Worm (Caenorhabditis elegans): ENCODE measurements around the gene E01G4.5.

The E01G4.5 gene

ce11 chrII:13447668-13448067, 24.5 kb upstream of the E01G4.5 start (continued):
- TF ChIP-seq arid-1 (GFP tag; conservative IDR thresholded peaks at IDR 0.05): no peak
- TF ChIP-seq mdl-1 (tag; optimal IDR thresholded peaks at IDR 0.05): peak in 1 of 2 experiments; percentile 76
- TF ChIP-seq hmg-1.1 (GFP tag; IDR thresholded peaks at IDR 0.05): peak; percentile 77
- peak; percentile 69 for TF ChIP-seq dpl-1 (GFP tag; optimal IDR thresholded peaks at IDR 0.05)
- TF ChIP-seq zfp-3 (GFP tag; conservative IDR thresholded peaks at IDR 0.05): no peak
- peak; percentile 55 to 92 for TF ChIP-seq lsy-2 (tag; optimal IDR thresholded peaks at IDR 0.05)
- no peak for TF ChIP-seq T20F7.1 (GFP tag; optimal IDR thresholded peaks at IDR 0.05)
- TF ChIP-seq vab-7 (GFP tag; IDR thresholded peaks at IDR 0.05): 0 out of 2 replicates have a peak, but pooled peaks have one; percentile 19
- TF ChIP-seq nhr-76 (tag; optimal IDR thresholded peaks at IDR 0.05): no peak
- TF ChIP-seq nhr-48 (tag; optimal IDR thresholded peaks at IDR 0.05): no peak
- TF ChIP-seq pqm-1 (tag; optimal IDR thresholded peaks at IDR 0.05): peak; percentile 43
- TF ChIP-seq nhr-11 (tag; optimal IDR thresholded peaks at IDR 0.05): peak; percentile 85

DNA sequence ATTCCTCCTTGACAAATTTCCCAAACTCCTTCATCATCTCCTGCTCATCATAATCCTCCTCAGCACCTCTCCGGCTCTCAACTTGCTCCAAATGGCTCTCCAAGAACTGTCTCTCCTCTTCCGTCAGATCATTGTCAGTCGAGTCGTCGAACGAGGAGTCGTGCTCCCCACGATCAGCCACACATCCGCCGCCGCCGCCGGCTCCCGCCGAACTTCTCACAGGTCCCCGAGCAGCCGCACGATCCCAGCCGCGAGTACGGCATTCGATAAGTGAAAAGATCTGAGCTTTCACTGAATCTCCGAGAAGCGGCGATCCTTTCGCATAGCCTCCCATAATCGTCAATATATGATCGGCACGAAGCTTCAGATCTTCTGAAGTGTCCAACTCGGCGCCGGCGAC, 20.9 kb upstream of the E01G4.5 start:
- TF ChIP-seq set-16 (GFP tag; IDR thresholded peaks at IDR 0.05) (peak; percentile 92), egl-43 (GFP tag; IDR thresholded peaks at IDR 0.05) (0 out of 2 replicates have a peak, but pooled peaks have one; percentile 7), ceh-44 (GFP tag; IDR thresholded peaks at IDR 0.05) (no peak)

- TF ChIP-seq mdl-1 (tag; optimal IDR thresholded peaks at IDR 0.05) (no peak), nhr-77 (tag; optimal IDR thresholded peaks at IDR 0.05) (no peak), ceh-28 (tag; optimal IDR thresholded peaks at IDR 0.05) (peak; percentile 86), aha-1 (tag) (peak; percentile 15)
These were observed 17.4 kb upstream of the E01G4.5 start for ce11 chrII:13454839-13455238.

DNA sequence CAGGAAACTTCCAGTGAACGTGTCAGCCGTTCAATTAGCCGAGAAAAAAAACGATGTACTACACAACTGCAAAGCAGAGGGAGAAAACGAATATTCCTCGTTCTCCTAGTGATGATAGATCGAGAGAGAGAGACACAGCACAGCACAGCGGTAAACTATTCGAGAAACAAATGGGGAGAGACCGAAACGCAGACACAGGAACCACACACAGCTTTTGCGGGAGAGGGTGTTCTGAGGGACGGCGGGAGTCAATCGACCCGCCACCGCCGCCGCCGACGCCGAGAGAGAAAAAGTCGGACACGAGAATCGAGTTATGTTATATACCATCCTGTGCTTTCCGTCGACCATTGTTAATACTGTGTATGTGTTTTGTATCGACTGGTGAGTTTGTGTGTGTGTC, 15.6 kb upstream of the E01G4.5 start:
- TF ChIP-seq nhr-10 (tag; optimal IDR thresholded peaks at IDR 0.05): no peak
- TF ChIP-seq T26A8.4 (GFP tag; IDR thresholded peaks at IDR 0.05): no peak
- peak; percentile 33 for TF ChIP-seq nhr-77 (tag; optimal IDR thresholded peaks at IDR 0.05)
- TF ChIP-seq attf-4 (tag; optimal IDR thresholded peaks at IDR 0.05): no peak
- TF ChIP-seq dmd-6 (GFP tag; IDR thresholded peaks at IDR 0.05): peak; percentile 41; the same call in 1 of the 2 replicates
- no peak for TF ChIP-seq zfp-2 (tag; optimal IDR thresholded peaks at IDR 0.05)
- no peak for TF ChIP-seq nhr-111 (GFP tag; optimal IDR thresholded peaks at IDR 0.05)
- TF ChIP-seq ceh-62 (tag; optimal IDR thresholded peaks at IDR 0.05): no peak
- no peak for TF ChIP-seq ceh-44 (GFP tag; IDR thresholded peaks at IDR 0.05)
- TF ChIP-seq hmg-1.1 (GFP tag; IDR thresholded peaks at IDR 0.05): peak; percentile 59; the same call in 1 of the 2 replicates
- TF ChIP-seq daf-16 (GFP tag; optimal IDR thresholded peaks at IDR 0.05): no peak
- peak; percentile 19 for TF ChIP-seq daf-16 (tag; optimal IDR thresholded peaks at IDR 0.05)
- TF ChIP-seq skn-1 (tag; optimal IDR thresholded peaks at IDR 0.05): no peak
- TF ChIP-seq mdt-29 (GFP tag; IDR thresholded peaks at IDR 0.05): no peak
- peak; percentile 57 for TF ChIP-seq mep-1 (tag; optimal IDR thresholded peaks at IDR 0.05)
- TF ChIP-seq mxl-3 (GFP tag; optimal IDR thresholded peaks at IDR 0.05): peak; percentile 38
- TF ChIP-seq zip-11 (GFP tag; IDR thresholded peaks at IDR 0.05): no peak
- TF ChIP-seq nhr-28 (tag; optimal IDR thresholded peaks at IDR 0.05): peak; percentile 45
- TF ChIP-seq madf-9 (GFP tag; conservative IDR thresholded peaks at IDR 0.05): no peak
- TF ChIP-seq duxl-1 (tag; optimal IDR thresholded peaks at IDR 0.05; ENCODE audit: poor library complexity): no peak
- no peak for TF ChIP-seq ceh-20 (GFP tag; IDR thresholded peaks at IDR 0.05)
- peak; percentile 75 for TF ChIP-seq hlh-11 (tag; optimal IDR thresholded peaks at IDR 0.05)
- TF ChIP-seq ces-1 (GFP tag; optimal IDR thresholded peaks at IDR 0.05): no peak
- peak in 1 of 2 experiments; percentile 77 for TF ChIP-seq unc-62 (GFP tag; optimal IDR thresholded peaks at IDR 0.05 in 1 of 2)
- no peak for TF ChIP-seq unc-62 (tag; optimal IDR thresholded peaks at IDR 0.05)
- peak; percentile 34 for TF ChIP-seq dve-1 (tag; optimal IDR thresholded peaks at IDR 0.05; ENCODE audit: insufficient read depth)
- TF ChIP-seq set-16 (GFP tag; IDR thresholded peaks at IDR 0.05): peak; percentile 66
- TF ChIP-seq Y5F2A.4 (GFP tag; optimal IDR thresholded peaks at IDR 0.05): no peak
- no peak for TF ChIP-seq F44E2.7 (GFP tag; IDR thresholded peaks at IDR 0.05)
- TF ChIP-seq zag-1 (tag; optimal IDR thresholded peaks at IDR 0.05): no peak
- TF ChIP-seq lin-13 (GFP tag; optimal IDR thresholded peaks at IDR 0.05): peak; percentile 42
- TF ChIP-seq Y48G9A.11 (GFP tag; IDR thresholded peaks at IDR 0.05): no peak
- TF ChIP-seq ctbp-1 (GFP tag; IDR thresholded peaks at IDR 0.05): no peak
- TF ChIP-seq aha-1 (tag): peak; percentile 69
